Fruit fly (Drosophila melanogaster): ENCODE data around the gene CG13855.
A peak's percentile ranks its signal among the peaks of the same experiment; 100 is the strongest.

The CG13855 gene

DNA sequence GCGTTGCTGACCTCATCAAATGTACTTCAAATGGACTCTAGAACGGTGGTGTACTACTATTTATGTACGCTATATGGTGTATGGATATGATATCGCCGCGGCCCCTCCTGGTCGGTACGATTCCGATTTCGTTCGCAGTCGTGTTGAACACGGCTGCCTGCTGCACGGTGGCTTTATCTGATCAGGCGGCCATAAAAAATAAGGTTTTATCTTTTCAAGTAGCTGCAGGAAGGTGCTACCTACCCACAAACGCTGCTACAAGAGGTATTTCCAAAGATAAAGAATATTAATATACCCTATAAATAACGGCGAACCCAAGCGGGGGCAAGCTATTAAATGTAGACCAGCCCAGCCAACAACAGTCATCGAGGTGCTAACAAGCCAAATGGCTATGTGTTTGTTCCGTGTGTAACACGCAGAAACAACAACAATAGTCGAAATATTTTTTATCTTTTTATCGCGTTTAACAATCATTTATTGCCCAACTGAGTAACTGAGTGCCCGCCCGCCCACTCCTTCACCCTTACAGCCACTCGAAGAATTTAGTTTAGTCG is 44.2 kb downstream of the CG13855 start (continued):
- TF ChIP-seq dmrt11E (tag; optimal IDR thresholded peaks at IDR 0.05) (no peak), Six4 (GFP tag; optimal IDR thresholded peaks at IDR 0.05) (no peak), CG3281 (GFP tag; optimal IDR thresholded peaks at IDR 0.05) (no peak), nau (GFP tag; optimal IDR thresholded peaks at IDR 0.05) (no peak), Nf-YB (GFP tag; optimal IDR thresholded peaks at IDR 0.05) (peak; percentile 23), dimm (GFP tag; IDR thresholded peaks at IDR 0.05) (no peak), chn (GFP tag; optimal IDR thresholded peaks at IDR 0.05) (no peak), CG3065 (GFP tag; optimal IDR thresholded peaks at IDR 0.05) (no peak), CG7839 (tag; optimal IDR thresholded peaks at IDR 0.05) (no peak), nerfin-2 (GFP tag; IDR thresholded peaks at IDR 0.05; ENCODE audit: partially characterized antibody) (no peak), gsb (GFP tag; IDR thresholded peaks at IDR 0.05) (no peak), CG13123 (GFP tag; optimal IDR thresholded peaks at IDR 0.05) (no peak), sd (tag; optimal IDR thresholded peaks at IDR 0.05) (peak; percentile 75), CG8478 (optimal IDR thresholded peaks at IDR 0.05) (peak; percentile 5), her (GFP tag; optimal IDR thresholded peaks at IDR 0.05) (no peak), zfh1 (GFP tag; IDR thresholded peaks at IDR 0.05) (no peak), Hr39 (optimal IDR thresholded peaks at IDR 0.05) (no peak), NC2α (GFP tag; optimal IDR thresholded peaks at IDR 0.05) (no peak), CG18764 (GFP tag; optimal IDR thresholded peaks at IDR 0.05) (no peak), grn (GFP tag; optimal IDR thresholded peaks at IDR 0.05) (peak; percentile 90), D19B (GFP tag; optimal IDR thresholded peaks at IDR 0.05) (peak; percentile 23), cad (GFP tag; optimal IDR thresholded peaks at IDR 0.05) (peak; percentile 13)

- TF ChIP-seq CG4820 (GFP tag; optimal IDR thresholded peaks at IDR 0.05), result no peak
- TF ChIP-seq Ets65A (GFP tag), result peak; percentile 9
- peak; percentile 6 for TF ChIP-seq sd (tag; optimal IDR thresholded peaks at IDR 0.05)
- no peak for TF ChIP-seq CG7745 (tag; optimal IDR thresholded peaks at IDR 0.05)
- no peak for TF ChIP-seq maf-S (GFP tag; optimal IDR thresholded peaks at IDR 0.05)
- no peak for TF ChIP-seq CG2120 (GFP tag; optimal IDR thresholded peaks at IDR 0.05)
- TF ChIP-seq Deaf1 (tag; optimal IDR thresholded peaks at IDR 0.05), result peak; percentile 84
- TF ChIP-seq grn (GFP tag; optimal IDR thresholded peaks at IDR 0.05), result peak; percentile 55
- no peak for TF ChIP-seq pnt (GFP tag; optimal IDR thresholded peaks at IDR 0.05)
- peak; percentile 98 for TF ChIP-seq Nf-YC (tag; optimal IDR thresholded peaks at IDR 0.05)
- peak; percentile 64 for TF ChIP-seq sug (tag; optimal IDR thresholded peaks at IDR 0.05)
- no peak for TF ChIP-seq CG6689 (GFP tag; IDR thresholded peaks at IDR 0.05)
- TF ChIP-seq CG12071 (GFP tag; optimal IDR thresholded peaks at IDR 0.05), result no peak
- no peak for TF ChIP-seq CG17186 (GFP tag; optimal IDR thresholded peaks at IDR 0.05)
- no peak for TF ChIP-seq Dbx (GFP tag; IDR thresholded peaks at IDR 0.05)
- TF ChIP-seq CG13894 (tag; optimal IDR thresholded peaks at IDR 0.05), result peak; percentile 18
- TF ChIP-seq Aef1 (GFP tag; IDR thresholded peaks at IDR 0.05), result no peak
- peak; percentile 48 for TF ChIP-seq cg (GFP tag; optimal IDR thresholded peaks at IDR 0.05)
- TF ChIP-seq CG8089 (GFP tag; optimal IDR thresholded peaks at IDR 0.05), result no peak
- TF ChIP-seq CG34376 (GFP tag; optimal IDR thresholded peaks at IDR 0.05), result peak; percentile 97
- no peak for TF ChIP-seq E2f2 (GFP tag; IDR thresholded peaks at IDR 0.05)
- TF ChIP-seq mirr (GFP tag; optimal IDR thresholded peaks at IDR 0.05), result peak; percentile 42
- peak; percentile 53; the same call in 1 of the 2 replicates for TF ChIP-seq GATAe (GFP tag; conservative IDR thresholded peaks at IDR 0.05)
- TF ChIP-seq esg (GFP tag; conservative IDR thresholded peaks at IDR 0.05), result no peak
- TF ChIP-seq fd96Cb (tag; optimal IDR thresholded peaks at IDR 0.05), result no peak
- TF ChIP-seq slp2 (GFP tag; optimal IDR thresholded peaks at IDR 0.05), result no peak
- peak; percentile 41 for TF ChIP-seq Med (GFP tag)
- no peak for TF ChIP-seq insv (GFP tag; optimal IDR thresholded peaks at IDR 0.05)
- TF ChIP-seq lab (GFP tag; optimal IDR thresholded peaks at IDR 0.05), result peak; percentile 26
- peak; percentile 96 for TF ChIP-seq Nf-YB (GFP tag; optimal IDR thresholded peaks at IDR 0.05)
Observed at dm6 chr3R:22454397-22455334, 48.9 kb downstream of the CG13855 start.
